Worm (Caenorhabditis elegans) whole organism, late embryonic: ENCODE data around the gene arx-6.

Experiments used
- C38D4.7 ChIP-seq: fragments of 200-800 bp; sonication (Bioruptor generic); optimal IDR thresholded peaks from 2 replicates; lab custom pipeline; 2018; ENCODE audit warnings: mild to moderate bottlenecking, missing genetic modification characterization, moderate library complexity, missing compliant biosample characterization
- ama-1 ChIP-seq: fragments of 150-350 bp; optimal IDR thresholded peaks from 2 replicates; lab custom pipeline; 2014
- ceh-2 ChIP-seq: sonication (generic microtip); optimal IDR thresholded peaks from 2 replicates; lab custom pipeline; 2016; ENCODE audit warnings: missing genotype, missing genetic modification characterization, missing compliant biosample characterization
- che-1 ChIP-seq: sonication (generic microtip); optimal IDR thresholded peaks from 2 replicates; lab custom pipeline; 2016; ENCODE audit warnings: mild to moderate bottlenecking, missing genetic modification characterization, missing compliant biosample characterization
- dmd-4 ChIP-seq: sonication (generic microtip); optimal IDR thresholded peaks from 2 replicates; lab custom pipeline; 2016; ENCODE audit warnings: borderline replicate concordance, missing genetic modification characterization, missing compliant biosample characterization
- elt-4 ChIP-seq: sonication (generic microtip); optimal IDR thresholded peaks from 2 replicates; lab custom pipeline; 2016; ENCODE audit warnings: missing genetic modification characterization, missing compliant biosample characterization
- fax-1 ChIP-seq: sonication (generic microtip); optimal IDR thresholded peaks from 2 replicates; lab custom pipeline; 2016; ENCODE audit warnings: missing genotype, missing genetic modification characterization, missing compliant biosample characterization
- lim-6 ChIP-seq: sonication (generic microtip); optimal IDR thresholded peaks from 2 replicates; lab custom pipeline; 2016; ENCODE audit warnings: missing genetic modification characterization, missing compliant biosample characterization
- madf-2 ChIP-seq: sonication (generic microtip); optimal IDR thresholded peaks from 2 replicates; lab custom pipeline; 2017; ENCODE audit warnings: missing genetic modification characterization, missing compliant biosample characterization
- pha-4 ChIP-seq: fragments of 150-350 bp; optimal IDR thresholded peaks from 2 replicates; lab custom pipeline; 2018; ENCODE audit warnings: missing biosample characterization, missing genetic modification reagents, missing genetic modification characterization
- pqm-1 ChIP-seq: sonication (generic microtip); optimal IDR thresholded peaks from 2 replicates; lab custom pipeline; 2016; ENCODE audit warnings: missing genetic modification characterization, missing compliant biosample characterization
- ref-2 ChIP-seq: sonication (generic microtip); optimal IDR thresholded peaks from 2 replicates; lab custom pipeline; 2016; ENCODE audit warnings: missing genetic modification characterization, missing compliant biosample characterization
- tbx-2 ChIP-seq: sonication (generic microtip); optimal IDR thresholded peaks from 2 replicates; lab custom pipeline; 2016; ENCODE audit warnings: missing genetic modification characterization, missing compliant biosample characterization

ce11 chrIII:4903784-4904183 is 25.3 kb downstream of the arx-6 start, which contains the start of gene kbp-2:
- TF ChIP-seq ama-1 (lab: Kevin White, UChicago) = no peak
- no peak for TF ChIP-seq pqm-1 (tag; lab: Kevin White, UChicago)
- TF ChIP-seq elt-4 (tag; lab: Kevin White, UChicago) = no peak
- no peak for TF ChIP-seq che-1 (tag; lab: Kevin White, UChicago)
- no peak for TF ChIP-seq ceh-2 (tag; lab: Kevin White, UChicago)
- TF ChIP-seq dmd-4 = no peak
- no peak for TF ChIP-seq pha-4 (tag; lab: Kevin White, UChicago)
- no peak for TF ChIP-seq madf-2 (tag; lab: Kevin White, UChicago)
- no peak for TF ChIP-seq ref-2 (tag; lab: Kevin White, UChicago)
- TF ChIP-seq C38D4.7 = no peak
- TF ChIP-seq fax-1 (tag; lab: Kevin White, UChicago) = no peak
- no peak for TF ChIP-seq lim-6 (tag; lab: Kevin White, UChicago)
- no peak for TF ChIP-seq tbx-2 (tag; lab: Kevin White, UChicago)
